Fruit fly (Drosophila melanogaster): ENCODE data around the gene mtg.

DNA sequence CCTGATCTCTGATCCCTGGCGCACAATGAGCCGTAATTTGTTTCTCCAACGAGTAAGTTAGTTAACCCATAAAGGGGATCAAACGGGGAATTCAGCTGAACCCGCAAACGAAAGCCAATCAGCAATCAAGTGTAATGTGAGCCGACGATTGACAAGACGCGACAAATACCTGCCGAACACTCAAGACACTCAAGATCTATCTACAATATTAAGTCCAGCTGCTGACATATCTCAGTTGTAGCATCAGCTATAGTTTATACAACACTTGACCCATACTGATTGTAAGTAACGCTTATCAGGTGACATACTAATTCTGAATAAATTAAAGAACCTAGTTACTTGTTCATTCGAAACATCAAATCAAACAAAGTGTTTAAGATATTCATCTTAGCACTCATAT is 23.0 kb upstream of the mtg start:
- no peak for TF ChIP-seq CTCF (optimal IDR thresholded peaks at IDR 0.05)
- no peak for TF ChIP-seq CG8478 (optimal IDR thresholded peaks at IDR 0.05)
